Worm (Caenorhabditis elegans) whole organism, L2 larva: Measurements from ENCODE around the gene T22C8.1.

Experiments used
- C34F6.9 ChIP-seq: fragments of 150-350 bp; optimal IDR thresholded peaks from 2 replicates; lab custom pipeline; 2014; ENCODE audit warnings: missing biosample characterization, missing genetic modification characterization
- F13H6.1 ChIP-seq: sonication (generic microtip); optimal IDR thresholded peaks from 2 replicates; lab custom pipeline; 2016; ENCODE audit warnings: missing genetic modification characterization, missing compliant biosample characterization
- alr-1 ChIP-seq: fragments of 150-350 bp; optimal IDR thresholded peaks from 2 replicates; lab custom pipeline; 2014; ENCODE audit warnings: missing biosample characterization, missing genetic modification characterization
- aly-2 ChIP-seq: fragments of 150-350 bp; optimal IDR thresholded peaks from 2 replicates; lab custom pipeline; 2014; ENCODE audit warnings: missing biosample characterization, missing genetic modification characterization
- ama-1 ChIP-seq: fragments of 150-350 bp; optimal IDR thresholded peaks from 2 replicates; lab custom pipeline; 2018; ENCODE audit warnings: inconsistent platforms
- blmp-1 ChIP-seq: sonication (generic microtip); optimal IDR thresholded peaks from 2 replicates; lab custom pipeline; 2017; ENCODE audit warnings: missing genetic modification characterization, mild to moderate bottlenecking, missing compliant biosample characterization, antibody characterized with exemption, moderate library complexity; ENCODE audit not compliant: insufficient read depth
- ceh-82 ChIP-seq: fragments of 150-350 bp; optimal IDR thresholded peaks from 2 replicates; lab custom pipeline; 2014; ENCODE audit warnings: missing biosample characterization, missing genetic modification characterization
- dmd-4 ChIP-seq: sonication (generic microtip); optimal IDR thresholded peaks from 2 replicates; lab custom pipeline; 2017; ENCODE audit warnings: missing biosample characterization, missing genetic modification characterization
- egl-27 ChIP-seq: sonication (generic microtip); optimal IDR thresholded peaks from 3 replicates; lab custom pipeline; 2017; ENCODE audit warnings: missing biosample characterization, missing genetic modification reagents, missing genetic modification characterization
- fos-1 ChIP-seq: fragments of 150-350 bp; optimal IDR thresholded peaks from 2 replicates; lab custom pipeline; 2014; ENCODE audit warnings: missing biosample characterization, missing genetic modification characterization
- gmeb-1 ChIP-seq: fragments of 150-350 bp; optimal IDR thresholded peaks from 2 replicates; lab custom pipeline; 2014; ENCODE audit warnings: missing biosample characterization, missing genetic modification characterization
- lin-13 ChIP-seq: fragments of 150-350 bp; optimal IDR thresholded peaks from 2 replicates; lab custom pipeline; 2014; ENCODE audit warnings: missing biosample characterization, missing genetic modification reagents, missing genetic modification characterization
- lin-39 ChIP-seq: fragments of 150-350 bp; optimal IDR thresholded peaks from 2 replicates; lab custom pipeline; 2014; ENCODE audit warnings: missing biosample characterization, missing genetic modification reagents, missing genetic modification characterization
- lsy-2 ChIP-seq, 2 experiments: fragments of 150-350 bp in 1 of 2; sonication (generic microtip) in 1 of 2; optimal IDR thresholded peaks; 2 replicates each; lab custom pipeline; 2014 to 2017; ENCODE audit warnings: missing biosample characterization in 2 of 2, missing genetic modification characterization in 2 of 2
- mab-5 ChIP-seq: fragments of 150-350 bp; optimal IDR thresholded peaks from 2 replicates; lab custom pipeline; 2014; ENCODE audit warnings: missing biosample characterization, missing genetic modification characterization
- mbf-1 ChIP-seq: sonication (generic microtip); optimal IDR thresholded peaks from 2 replicates; lab custom pipeline; 2017; ENCODE audit warnings: missing biosample characterization, missing genetic modification characterization
- mdl-1 ChIP-seq, 2 experiments: fragments of 150-350 bp in 1 of 2; sonication (generic microtip) in 1 of 2; optimal IDR thresholded peaks; 2 replicates each; lab custom pipeline; 2017; ENCODE audit warnings: missing biosample characterization in 2 of 2, missing genetic modification characterization in 2 of 2
- nhr-10 ChIP-seq: sonication (generic microtip); optimal IDR thresholded peaks from 2 replicates; lab custom pipeline; 2017; ENCODE audit warnings: missing biosample characterization, missing genetic modification characterization
- nhr-11 ChIP-seq: fragments of 150-350 bp; optimal IDR thresholded peaks from 2 replicates; lab custom pipeline; 2014; ENCODE audit warnings: missing biosample characterization, missing genetic modification characterization
- nhr-12 ChIP-seq: fragments of 150-350 bp; optimal IDR thresholded peaks from 2 replicates; lab custom pipeline; 2014; ENCODE audit warnings: missing biosample characterization, missing genetic modification characterization
- nhr-129 ChIP-seq: fragments of 150-350 bp; optimal IDR thresholded peaks from 2 replicates; lab custom pipeline; 2014; ENCODE audit warnings: missing biosample characterization, missing genetic modification characterization
- nhr-21 ChIP-seq: fragments of 150-350 bp; optimal IDR thresholded peaks from 2 replicates; lab custom pipeline; 2014; ENCODE audit warnings: missing biosample characterization, missing genetic modification characterization
- nhr-23 ChIP-seq: fragments of 150-350 bp; optimal IDR thresholded peaks from 2 replicates; lab custom pipeline; 2014; ENCODE audit warnings: missing biosample characterization, missing genetic modification reagents, missing genetic modification characterization
- nhr-25 ChIP-seq: fragments of 150-350 bp; sonication (generic microtip); optimal IDR thresholded peaks from 3 replicates; lab custom pipeline; 2014; ENCODE audit warnings: missing biosample characterization, missing genetic modification characterization
- nhr-6 ChIP-seq: fragments of 150-350 bp; optimal IDR thresholded peaks from 2 replicates; lab custom pipeline; 2014; ENCODE audit warnings: missing biosample characterization, missing genetic modification characterization
- nhr-77 ChIP-seq: fragments of 150-350 bp; optimal IDR thresholded peaks from 2 replicates; lab custom pipeline; 2014; ENCODE audit warnings: missing biosample characterization, missing genetic modification characterization
- peb-1 ChIP-seq: fragments of 150-350 bp; optimal IDR thresholded peaks from 2 replicates; lab custom pipeline; 2014; ENCODE audit warnings: missing biosample characterization, missing genetic modification characterization
- sem-4 ChIP-seq: fragments of 150-350 bp; optimal IDR thresholded peaks from 2 replicates; lab custom pipeline; 2014; ENCODE audit warnings: missing biosample characterization, missing genetic modification reagents, missing genetic modification characterization
- skn-1 ChIP-seq: sonication (generic microtip); optimal IDR thresholded peaks from 2 replicates; lab custom pipeline; 2017; ENCODE audit warnings: missing biosample characterization, missing genetic modification characterization
- sma-3 ChIP-seq: sonication (generic microtip); optimal IDR thresholded peaks from 2 replicates; lab custom pipeline; 2016; ENCODE audit warnings: missing genetic modification reagents, missing genetic modification characterization, missing compliant biosample characterization
- sma-9 ChIP-seq, 2 experiments: fragments of 150-350 bp in 1 of 2; sonication (generic microtip) in 1 of 2; optimal IDR thresholded peaks; 2 replicates each; lab custom pipeline; 2014 to 2016; ENCODE audit warnings: missing genetic modification characterization in 2 of 2, mild to moderate bottlenecking in 1 of 2, missing biosample characterization in 1 of 2, missing compliant biosample characterization in 1 of 2, missing genetic modification reagents in 1 of 2, moderate library complexity in 1 of 2
- snpc-4 ChIP-seq: fragments of 150-350 bp; optimal IDR thresholded peaks from 2 replicates; lab custom pipeline; 2014; ENCODE audit warnings: missing biosample characterization, missing genetic modification characterization
- unc-39 ChIP-seq: fragments of 150-350 bp; optimal IDR thresholded peaks from 2 replicates; lab custom pipeline; 2014; ENCODE audit warnings: missing biosample characterization, missing genetic modification characterization
- unc-55 ChIP-seq: fragments of 150-350 bp; sonication (generic microtip); optimal IDR thresholded peaks from 3 replicates; lab custom pipeline; 2014; ENCODE audit warnings: missing biosample characterization, missing genetic modification reagents, missing genetic modification characterization
- unc-62 ChIP-seq: fragments of 150-350 bp; optimal IDR thresholded peaks from 2 replicates; lab custom pipeline; 2014; ENCODE audit warnings: missing biosample characterization, missing genetic modification reagents, missing genetic modification characterization
- ztf-1 ChIP-seq: fragments of 200-800 bp; sonication (Bioruptor generic); conservative IDR thresholded peaks from 2 replicates; pipeline ENCODE4 v1.3.6; 2022; ENCODE audit warnings: missing genetic modification characterization, missing compliant biosample characterization
- ztf-4 ChIP-seq: fragments of 150-350 bp; optimal IDR thresholded peaks from 2 replicates; lab custom pipeline; 2014; ENCODE audit warnings: missing biosample characterization, missing genetic modification characterization

T22C8.1 gene

ce11 chrII:8611330-8611729 is 1.2 kb upstream of the T22C8.1 start:
- no peak for TF ChIP-seq nhr-23 (tag; lab: Kevin White, UChicago)
- no peak for TF ChIP-seq nhr-25 (tag; lab: Kevin White, UChicago)
- no peak for TF ChIP-seq ceh-82 (tag; lab: Kevin White, UChicago)
- no peak for TF ChIP-seq blmp-1
- no peak for TF ChIP-seq F13H6.1 (tag; lab: Kevin White, UChicago)
- no peak for TF ChIP-seq unc-39
- TF ChIP-seq unc-55 (GFP tag; lab: Kevin White, UChicago): no peak
- no peak for TF ChIP-seq skn-1 (tag; lab: Kevin White, UChicago)
- no peak for TF ChIP-seq ztf-1 (GFP tag; lab: Robert Waterston, UW)
- no peak for TF ChIP-seq lin-39 (tag; lab: Kevin White, UChicago)
- TF ChIP-seq fos-1 (tag; lab: Kevin White, UChicago): no peak
- no peak for TF ChIP-seq aly-2 (tag; lab: Kevin White, UChicago)
- TF ChIP-seq nhr-11 (tag; lab: Kevin White, UChicago): no peak
- no peak for TF ChIP-seq lsy-2 (tag; optimal IDR thresholded peaks at IDR 0.05; lab: Kevin White, UChicago)
- TF ChIP-seq nhr-12 (tag; lab: Kevin White, UChicago): no peak
- TF ChIP-seq nhr-77 (tag; lab: Kevin White, UChicago): no peak
- TF ChIP-seq lin-13 (GFP tag; lab: Kevin White, UChicago): no peak
- TF ChIP-seq C34F6.9 (tag; lab: Kevin White, UChicago): no peak
- TF ChIP-seq unc-62 (GFP tag; lab: Kevin White, UChicago): no peak

- no peak for TF ChIP-seq sma-9 (GFP tag; optimal IDR thresholded peaks at IDR 0.05; lab: Kevin White, UChicago)
- no peak for TF ChIP-seq sma-9 (tag; optimal IDR thresholded peaks at IDR 0.05; lab: Kevin White, UChicago)
- TF ChIP-seq sem-4 (tag; lab: Kevin White, UChicago): no peak
- TF ChIP-seq ztf-1 (GFP tag; lab: Robert Waterston, UW): no peak
- no peak for TF ChIP-seq egl-27 (tag; lab: Kevin White, UChicago)
- TF ChIP-seq alr-1 (tag; lab: Kevin White, UChicago): no peak
- no peak for TF ChIP-seq gmeb-1 (tag; lab: Kevin White, UChicago)
- no peak for TF ChIP-seq mab-5 (tag; lab: Kevin White, UChicago)
- TF ChIP-seq nhr-23 (tag; lab: Kevin White, UChicago): no peak
- TF ChIP-seq nhr-77 (tag; lab: Kevin White, UChicago): no peak
Measured at ce11 chrII:8616155-8616554, 3.6 kb downstream of the T22C8.1 start.

ce11 chrII:8617516-8617915 is 4.9 kb downstream of the T22C8.1 start, which contains the start of gene chhy-1:
Gene chhy-1 (minus strand): TSS chrII:8617616.
- no peak for TF ChIP-seq nhr-6
- no peak for TF ChIP-seq skn-1 (tag; lab: Kevin White, UChicago)
- no peak for TF ChIP-seq nhr-10
- TF ChIP-seq ama-1 (lab: Kevin White, UChicago): no peak
- no peak for TF ChIP-seq snpc-4 (tag; lab: Kevin White, UChicago)
- TF ChIP-seq C34F6.9 (tag; lab: Kevin White, UChicago): no peak
- TF ChIP-seq nhr-23 (tag; lab: Kevin White, UChicago): no peak
- TF ChIP-seq sma-3 (GFP tag; lab: Kevin White, UChicago): no peak
- TF ChIP-seq nhr-21 (tag; lab: Kevin White, UChicago): no peak
- no peak for TF ChIP-seq lsy-2 (tag; optimal IDR thresholded peaks at IDR 0.05; lab: Kevin White, UChicago)
- no peak for TF ChIP-seq alr-1 (tag; lab: Kevin White, UChicago)
- no peak for TF ChIP-seq egl-27 (tag; lab: Kevin White, UChicago)

- TF ChIP-seq sma-9 (GFP tag; optimal IDR thresholded peaks at IDR 0.05; lab: Kevin White, UChicago) (no peak), sma-9 (tag; optimal IDR thresholded peaks at IDR 0.05; lab: Kevin White, UChicago) (no peak), nhr-10 (no peak), unc-39 (no peak), mdl-1 (tag; optimal IDR thresholded peaks at IDR 0.05; lab: Kevin White, UChicago) (no peak), nhr-129 (tag; lab: Kevin White, UChicago) (no peak), sem-4 (tag; lab: Kevin White, UChicago) (no peak), lsy-2 (tag; optimal IDR thresholded peaks at IDR 0.05; lab: Kevin White, UChicago) (no peak), ceh-82 (tag; lab: Kevin White, UChicago) (no peak), peb-1 (tag; lab: Kevin White, UChicago) (no peak), unc-55 (GFP tag; lab: Kevin White, UChicago) (no peak), F13H6.1 (tag; lab: Kevin White, UChicago) (no peak), nhr-12 (tag; lab: Kevin White, UChicago) (no peak), mbf-1 (tag; lab: Kevin White, UChicago) (no peak), snpc-4 (tag; lab: Kevin White, UChicago) (no peak), dmd-4 (tag; lab: Kevin White, UChicago) (no peak), nhr-25 (tag; lab: Kevin White, UChicago) (no peak), ztf-4 (no peak), unc-62 (GFP tag; lab: Kevin White, UChicago) (no peak)
Measured at ce11 chrII:8621883-8622282, 9.3 kb downstream of the T22C8.1 start, which contains the start of gene T22C8.3. Gene T22C8.3 (minus strand): TSS chrII:8621983.
